Worm (Caenorhabditis elegans): ENCODE results near the gene spp-21.

DNA sequence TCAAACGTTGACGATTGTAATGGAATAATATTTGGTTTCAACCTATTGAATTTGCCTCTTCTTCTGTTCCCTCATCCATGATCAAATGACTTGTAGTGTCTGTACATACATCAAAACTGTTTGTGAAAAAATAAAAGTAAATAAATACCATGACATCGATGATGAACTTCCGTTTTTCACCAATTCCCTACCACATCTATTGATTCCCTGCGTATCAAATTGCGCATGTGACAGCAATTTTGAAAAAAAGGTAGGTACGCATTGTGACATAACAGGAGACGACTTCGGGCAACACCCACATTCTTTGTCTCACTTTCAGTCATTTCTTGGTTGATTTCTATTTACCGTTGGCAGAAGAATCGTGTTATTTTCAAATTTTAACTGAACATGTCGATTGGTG, 46.5 kb downstream of the spp-21 start, which contains the start of gene C35C5.9:
- TF ChIP-seq crh-2 (tag; optimal IDR thresholded peaks at IDR 0.05) (no peak), lin-13 (GFP tag; optimal IDR thresholded peaks at IDR 0.05) (no peak), nhr-6 (tag; optimal IDR thresholded peaks at IDR 0.05) (no peak), snpc-4 (tag; optimal IDR thresholded peaks at IDR 0.05) (no peak), ama-1 (optimal IDR thresholded peaks at IDR 0.05) (no peak), Y55F3AM.14 (GFP tag; optimal IDR thresholded peaks at IDR 0.05) (no peak), blmp-1 (tag; optimal IDR thresholded peaks at IDR 0.05; ENCODE audit: insufficient read depth) (no peak), ztf-11 (tag; optimal IDR thresholded peaks at IDR 0.05) (no peak), dmd-4 (tag; optimal IDR thresholded peaks at IDR 0.05) (no peak), ztf-4 (tag; optimal IDR thresholded peaks at IDR 0.05) (no peak), alr-1 (tag; optimal IDR thresholded peaks at IDR 0.05) (no peak)
